Worm (Caenorhabditis elegans): ENCODE measurements around the gene T05A8.1.

The T05A8.1 gene

DNA sequence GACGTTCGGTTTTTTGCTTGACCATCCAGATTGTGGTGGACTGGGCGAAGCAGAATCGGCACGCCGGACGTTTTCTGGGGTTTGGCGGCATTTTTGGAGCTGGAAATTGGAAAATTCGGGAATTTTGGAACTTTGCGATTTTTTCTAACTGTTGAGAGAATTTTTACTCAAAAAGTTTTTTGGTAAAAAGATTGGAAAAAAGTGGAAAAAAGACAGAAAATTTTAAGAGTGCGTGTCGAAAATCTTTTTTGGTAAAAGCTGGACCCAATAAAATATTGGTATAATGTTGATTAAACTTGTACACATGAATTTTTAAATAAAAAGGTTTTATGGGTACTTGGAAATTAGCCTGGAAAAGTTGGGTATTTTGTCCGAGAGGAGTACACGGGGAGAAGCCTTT is 32.4 kb upstream of the T05A8.1 start, which contains the start of gene T05A8.7:
T05A8.7 (minus strand) TSS at position 101 of the 400 bp plus-strand sequence.
- TF ChIP-seq egl-44 (GFP tag; IDR thresholded peaks at IDR 0.05) (no peak), rcor-1 (GFP tag; IDR thresholded peaks at IDR 0.05) (no peak), Y53G8AR.9 (GFP tag; conservative IDR thresholded peaks at IDR 0.05) (no peak), lsl-1 (GFP tag; optimal IDR thresholded peaks at IDR 0.05) (no peak), lsy-27 (tag; optimal IDR thresholded peaks at IDR 0.05; ENCODE audit: borderline replicate concordance, insufficient read depth) (no peak), madf-10 (tag; optimal IDR thresholded peaks at IDR 0.05) (no peak), aptf-3 (GFP tag; IDR thresholded peaks at IDR 0.05) (no peak), attf-3 (GFP tag; conservative IDR thresholded peaks at IDR 0.05) (no peak), D2030.7 (GFP tag; IDR thresholded peaks at IDR 0.05) (no peak), B0261.1 (tag; optimal IDR thresholded peaks at IDR 0.05) (no peak), snpc-4 (GFP tag; optimal IDR thresholded peaks at IDR 0.05) (no peak), snpc-4 (tag; optimal IDR thresholded peaks at IDR 0.05) (no peak), ZK185.1 (tag; optimal IDR thresholded peaks at IDR 0.05; ENCODE audit: poor library complexity, severe bottlenecking) (no peak), snpc-3.4 (tag; optimal IDR thresholded peaks at IDR 0.05) (no peak), bed-1 (GFP tag; IDR thresholded peaks at IDR 0.05) (no peak), K11D2.4 (GFP tag; IDR thresholded peaks at IDR 0.05) (no peak), mxl-1 (tag; optimal IDR thresholded peaks at IDR 0.05) (no peak), zfh-2 (GFP tag; conservative IDR thresholded peaks at IDR 0.05) (no peak), B0336.3 (GFP tag; IDR thresholded peaks at IDR 0.05) (no peak)

DNA sequence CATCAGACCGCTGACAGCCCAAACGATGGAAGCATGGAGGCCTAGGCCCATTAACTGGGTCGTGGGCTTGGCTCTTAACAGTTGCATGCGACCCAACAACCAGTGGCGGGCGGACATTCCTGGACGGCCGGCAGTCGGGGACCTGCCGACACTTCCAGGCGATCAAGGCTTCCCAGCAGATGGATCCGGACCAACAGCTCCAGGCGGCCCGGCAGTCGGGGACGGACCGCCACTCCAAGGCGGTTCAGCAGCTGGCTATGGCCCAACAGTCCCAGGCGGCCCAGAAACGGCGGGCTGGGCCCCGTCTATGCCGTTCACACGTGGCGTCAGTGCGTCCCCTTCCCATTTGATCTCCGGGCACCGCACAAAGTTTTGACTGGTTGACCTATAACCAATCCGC is 31.6 kb upstream of the T05A8.1 start:
- TF ChIP-seq zfh-2 (GFP tag; conservative IDR thresholded peaks at IDR 0.05) (peak; percentile 89), F52B5.7 (tag; optimal IDR thresholded peaks at IDR 0.05) (peak; percentile 52), F57A8.1 (GFP tag; optimal IDR thresholded peaks at IDR 0.05) (peak; percentile 29), dox-1 (GFP tag; IDR thresholded peaks at IDR 0.05) (0 out of 2 replicates have a peak, but pooled peaks have one; percentile 9), lsl-1 (GFP tag; optimal IDR thresholded peaks at IDR 0.05) (no peak), attf-5 (GFP tag; optimal IDR thresholded peaks at IDR 0.05) (no peak), egrh-3 (GFP tag; IDR thresholded peaks at IDR 0.05) (peak; percentile 91), tbp1 (GFP tag; optimal IDR thresholded peaks at IDR 0.05) (no peak), F37B4.10 (GFP tag; IDR thresholded peaks at IDR 0.05) (0 out of 2 replicates have a peak, but pooled peaks have one; percentile 4), mel-28 (tag; optimal IDR thresholded peaks at IDR 0.05; ENCODE audit: borderline replicate concordance) (no peak), ztf-28 (GFP tag; IDR thresholded peaks at IDR 0.05) (no peak)

DNA sequence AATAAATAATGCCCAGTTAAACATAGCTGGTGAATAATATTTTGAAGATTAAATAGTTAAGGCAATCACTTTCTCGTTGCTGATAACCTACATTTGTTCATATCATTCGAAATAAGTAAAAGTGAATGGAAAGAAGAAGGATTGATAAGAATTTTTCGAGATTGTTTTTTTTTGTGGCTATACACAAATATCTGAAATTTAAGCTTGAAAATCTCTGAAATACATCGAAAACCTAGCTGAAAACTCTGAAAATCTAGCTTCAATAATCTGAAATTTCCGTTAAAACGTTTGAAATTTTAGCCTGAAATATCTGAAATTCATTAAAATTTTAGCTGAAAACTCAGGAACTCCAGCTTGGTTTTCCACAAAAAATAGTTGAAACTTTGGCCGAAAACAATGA is 29.8 kb upstream of the T05A8.1 start, which contains the start of gene T05A8.6:
T05A8.6 (minus strand) TSS at position 101 of the 400 bp plus-strand sequence.
- TF ChIP-seq akir-1 (GFP tag; optimal IDR thresholded peaks at IDR 0.05) = no peak
- no peak for TF ChIP-seq dpl-1 (GFP tag; optimal IDR thresholded peaks at IDR 0.05)
- TF ChIP-seq Y79H2A.3 (GFP tag; conservative IDR thresholded peaks at IDR 0.05) = no peak
- TF ChIP-seq hrde-1 (tag; optimal IDR thresholded peaks at IDR 0.05; ENCODE audit: borderline replicate concordance) = no peak
- no peak for TF ChIP-seq madf-6 (GFP tag; IDR thresholded peaks at IDR 0.05)

DNA sequence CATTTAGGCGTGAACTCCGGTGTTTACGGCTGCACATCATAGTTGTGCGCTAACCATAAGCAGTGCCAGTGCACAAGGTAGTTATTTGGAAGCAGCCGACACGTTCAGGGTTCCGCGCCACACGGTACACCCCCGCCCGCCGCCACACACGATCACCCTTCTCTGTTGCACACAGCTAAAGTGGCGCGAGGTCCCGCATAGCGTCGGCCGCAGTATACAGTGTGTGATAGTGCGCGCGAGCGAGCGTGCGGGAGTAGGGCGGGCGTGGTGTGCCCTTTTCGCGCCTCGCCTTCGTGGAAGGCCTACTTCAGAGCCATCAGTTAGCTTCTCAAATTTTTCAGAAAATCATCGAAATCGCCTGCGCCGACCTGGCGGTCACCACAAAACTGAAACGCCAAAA is 27.1 kb upstream of the T05A8.1 start:
- TF ChIP-seq zfh-2 (GFP tag; conservative IDR thresholded peaks at IDR 0.05) (peak; percentile 70), aptf-2 (GFP tag; conservative IDR thresholded peaks at IDR 0.05) (no peak), efl-1 (GFP tag; optimal IDR thresholded peaks at IDR 0.05) (no peak), xnd-1 (tag; optimal IDR thresholded peaks at IDR 0.05) (no peak), bed-1 (GFP tag; IDR thresholded peaks at IDR 0.05) (no peak), K11D2.4 (GFP tag; IDR thresholded peaks at IDR 0.05) (no peak), tbp1 (GFP tag; optimal IDR thresholded peaks at IDR 0.05) (no peak), ccch-3 (GFP tag; optimal IDR thresholded peaks at IDR 0.05) (no peak), ceh-79 (tag; optimal IDR thresholded peaks at IDR 0.05) (no peak), D2030.7 (GFP tag; IDR thresholded peaks at IDR 0.05) (0 out of 2 replicates have a peak, but pooled peaks have one; percentile 22), ceh-58 (GFP tag; IDR thresholded peaks at IDR 0.05) (no peak), ztf-6 (GFP tag; IDR thresholded peaks at IDR 0.05) (no peak), egrh-3 (GFP tag; IDR thresholded peaks at IDR 0.05) (peak; percentile 50), ztf-26 (tag; optimal IDR thresholded peaks at IDR 0.05) (no peak), Y53G8AR.9 (GFP tag; conservative IDR thresholded peaks at IDR 0.05) (no peak), lin-35 (GFP tag; optimal IDR thresholded peaks at IDR 0.05) (no peak), sptf-2 (GFP tag; optimal IDR thresholded peaks at IDR 0.05) (peak; percentile 14), let-526 (GFP tag; IDR thresholded peaks at IDR 0.05) (no peak), snpc-4 (GFP tag; optimal IDR thresholded peaks at IDR 0.05) (no peak), snpc-4 (tag; optimal IDR thresholded peaks at IDR 0.05) (peak in 2 of 4 experiments; percentile 30 to 66)
